Fruit fly (Drosophila melanogaster) whole organism, embryonic: ENCODE results near the gene CG5043.
A peak's percentile ranks its signal among the peaks of the same experiment; 100 is the strongest.

Experiments
- Asciz ChIP-seq: fragments of 200-800 bp; sonication (Bioruptor generic); optimal IDR thresholded peaks from 2 replicates; lab custom pipeline; 2017; ENCODE audit warnings: missing biosample characterization, mild to moderate bottlenecking, missing genetic modification characterization, missing genetic modification reagents
- B-H2 ChIP-seq: fragments of 200-800 bp; sonication (Bioruptor generic); optimal IDR thresholded peaks from 2 replicates; lab custom pipeline; 2018; ENCODE audit warnings: missing biosample characterization, mild to moderate bottlenecking, missing genetic modification characterization
- CG10462 ChIP-seq: fragments of 200-800 bp; sonication (Bioruptor generic); optimal IDR thresholded peaks from 2 replicates; lab custom pipeline; 2016; ENCODE audit warnings: missing biosample characterization, missing genetic modification characterization
- CG12104 ChIP-seq: fragments of 200-800 bp; sonication (Bioruptor generic); optimal IDR thresholded peaks from 3 replicates; lab custom pipeline; 2016; ENCODE audit warnings: missing biosample characterization, missing genetic modification characterization
- CG13123 ChIP-seq: fragments of 200-800 bp; sonication (Bioruptor generic); optimal IDR thresholded peaks from 2 replicates; lab custom pipeline; 2016; ENCODE audit warnings: missing biosample characterization, missing genetic modification characterization
- CG15514 ChIP-seq: fragments of 200-800 bp; sonication (Bioruptor generic); optimal IDR thresholded peaks from 3 replicates; lab custom pipeline; 2017; ENCODE audit warnings: missing biosample characterization, missing genetic modification characterization, mild to moderate bottlenecking, moderate library complexity, missing genetic modification reagents
- CG15601 ChIP-seq: fragments of 200-800 bp; sonication (Bioruptor generic); optimal IDR thresholded peaks from 3 replicates; lab custom pipeline; 2019; ENCODE audit warnings: missing biosample characterization, mild to moderate bottlenecking, missing genetic modification characterization, moderate library complexity
- CG16813 ChIP-seq: fragments of 200-800 bp; sonication (Bioruptor generic); IDR thresholded peaks from 3 replicates; pipeline ENCODE4 v1.3.6; 2022; ENCODE audit warnings: missing biosample characterization, missing genetic modification characterization; ENCODE audit not compliant: partially characterized antibody
- CG17361 ChIP-seq: fragments of 200-800 bp; sonication (Bioruptor generic); IDR thresholded peaks from 3 replicates; pipeline ENCODE4 v1.3.6; 2022; ENCODE audit warnings: missing biosample characterization, missing genetic modification characterization
- CG17612 ChIP-seq: fragments of 200-800 bp; sonication (Bioruptor generic); IDR thresholded peaks from 2 replicates; pipeline ENCODE4 v1.3.6; 2022; ENCODE audit warnings: missing biosample characterization, missing genetic modification characterization
- CG18011 ChIP-seq: fragments of 200-800 bp; sonication (Bioruptor generic); optimal IDR thresholded peaks from 2 replicates; lab custom pipeline; 2017; ENCODE audit warnings: missing biosample characterization, missing genetic modification characterization, mild to moderate bottlenecking, moderate library complexity, missing genotype
- CG31441 ChIP-seq: fragments of 200-800 bp; sonication (Bioruptor generic); IDR thresholded peaks from 2 replicates; pipeline ENCODE4 v1.3.6; 2022; ENCODE audit warnings: missing biosample characterization, missing genetic modification characterization
- CG33213 ChIP-seq: fragments of 200-800 bp; sonication (Bioruptor generic); optimal IDR thresholded peaks from 3 replicates; lab custom pipeline; 2016; ENCODE audit warnings: missing biosample characterization, missing genetic modification characterization
- CG33557 ChIP-seq: fragments of 200-800 bp; sonication (Bioruptor generic); optimal IDR thresholded peaks from 2 replicates; lab custom pipeline; 2019; ENCODE audit warnings: missing biosample characterization, mild to moderate bottlenecking, missing genetic modification characterization, moderate library complexity
- CG6254 ChIP-seq: fragments of 200-800 bp; sonication (Bioruptor generic); optimal IDR thresholded peaks from 3 replicates; lab custom pipeline; 2017; ENCODE audit warnings: mild to moderate bottlenecking, missing biosample characterization, missing genetic modification reagents, missing genetic modification characterization
- CG6683 ChIP-seq: fragments of 200-800 bp; sonication (Bioruptor generic); optimal IDR thresholded peaks from 2 replicates; lab custom pipeline; 2017; ENCODE audit warnings: missing biosample characterization, mild to moderate bottlenecking, missing genetic modification characterization, missing genetic modification reagents
- CG6765 ChIP-seq: fragments of 200-800 bp; sonication (Bioruptor generic); optimal IDR thresholded peaks from 3 replicates; lab custom pipeline; 2017; ENCODE audit warnings: missing biosample characterization, mild to moderate bottlenecking, missing genetic modification characterization
- CG7556 ChIP-seq: fragments of 200-800 bp; sonication (Bioruptor generic); optimal IDR thresholded peaks from 2 replicates; lab custom pipeline; 2017; ENCODE audit warnings: missing biosample characterization, mild to moderate bottlenecking, missing genetic modification characterization
- Dek ChIP-seq: fragments of 200-800 bp; sonication (Bioruptor generic); optimal IDR thresholded peaks from 3 replicates; lab custom pipeline; 2019; ENCODE audit warnings: missing biosample characterization, mild to moderate bottlenecking, missing genetic modification characterization, moderate library complexity
- Dip3 ChIP-seq: fragments of 200-800 bp; sonication (Bioruptor generic); optimal IDR thresholded peaks from 3 replicates; lab custom pipeline; 2016; ENCODE audit warnings: missing biosample characterization, missing genetic modification characterization
- Doc3 ChIP-seq: fragments of 200-800 bp; sonication (Bioruptor generic); IDR thresholded peaks from 3 replicates; pipeline ENCODE4 v1.3.6; 2022; ENCODE audit warnings: missing biosample characterization, missing genetic modification characterization; ENCODE audit not compliant: partially characterized antibody
- E2f2 ChIP-seq: fragments of 200-800 bp; sonication (Bioruptor generic); IDR thresholded peaks from 2 replicates; pipeline ENCODE4 v1.3.6; 2022; ENCODE audit warnings: missing biosample characterization, missing genetic modification characterization
- HLHmδ ChIP-seq: fragments of 200-800 bp; sonication (Bioruptor generic); optimal IDR thresholded peaks from 2 replicates; lab custom pipeline; 2018; ENCODE audit warnings: missing biosample characterization, mild to moderate bottlenecking, missing genetic modification characterization, moderate library complexity
- Hmx ChIP-seq: fragments of 200-800 bp; sonication (Bioruptor generic); optimal IDR thresholded peaks from 2 replicates; lab custom pipeline; 2016; ENCODE audit warnings: missing biosample characterization, missing genetic modification characterization
- Hsf ChIP-seq: fragments of 200-800 bp; sonication (Bioruptor generic); optimal IDR thresholded peaks from 3 replicates; lab custom pipeline; 2016; ENCODE audit warnings: missing biosample characterization, missing genetic modification characterization
- Mrtf ChIP-seq: fragments of 200-800 bp; sonication (Bioruptor generic); IDR thresholded peaks from 3 replicates; pipeline ENCODE4 v1.3.6; 2022; ENCODE audit warnings: missing biosample characterization, missing genetic modification characterization
- Myb ChIP-seq: fragments of 200-800 bp; sonication (Bioruptor generic); optimal IDR thresholded peaks from 2 replicates; lab custom pipeline; 2016; ENCODE audit warnings: missing biosample characterization, missing genetic modification characterization
- NFAT ChIP-seq: fragments of 200-800 bp; sonication (Bioruptor generic); IDR thresholded peaks from 2 replicates; pipeline ENCODE4 v1.3.6; 2022; ENCODE audit warnings: missing biosample characterization, missing genetic modification characterization
- Opbp ChIP-seq: fragments of 200-800 bp; sonication (Bioruptor generic); IDR thresholded peaks from 3 replicates; pipeline ENCODE4 v1.3.6; 2022; ENCODE audit warnings: missing biosample characterization, missing genetic modification characterization; ENCODE audit not compliant: partially characterized antibody
- Sry-δ ChIP-seq: fragments of 200-800 bp; sonication (Bioruptor generic); optimal IDR thresholded peaks from 2 replicates; lab custom pipeline; 2016; ENCODE audit warnings: missing biosample characterization, missing genetic modification characterization
- az2 ChIP-seq: fragments of 200-800 bp; sonication (Bioruptor generic); optimal IDR thresholded peaks from 3 replicates; lab custom pipeline; 2016; ENCODE audit warnings: missing biosample characterization, missing genetic modification characterization
- caup ChIP-seq: fragments of 200-800 bp; sonication (Bioruptor generic); optimal IDR thresholded peaks from 3 replicates; lab custom pipeline; 2017; ENCODE audit warnings: missing biosample characterization, mild to moderate bottlenecking, missing genetic modification characterization, moderate library complexity; ENCODE audit not compliant: severe bottlenecking
- crc ChIP-seq: fragments of 200-800 bp; sonication (Bioruptor generic); optimal IDR thresholded peaks from 2 replicates; lab custom pipeline; 2016; ENCODE audit warnings: missing biosample characterization, missing genetic modification characterization
- crp ChIP-seq, 2 experiments: fragments of 200-800 bp; sonication (Bioruptor generic); optimal IDR thresholded peaks; 2 replicates in 1 of 2; 3 replicates in 1 of 2; lab custom pipeline; 2017; ENCODE audit warnings: missing biosample characterization in 2 of 2, missing genetic modification characterization in 2 of 2, mild to moderate bottlenecking in 1 of 2, moderate library complexity in 1 of 2
- dysf ChIP-seq: fragments of 200-800 bp; sonication (Bioruptor generic); IDR thresholded peaks from 3 replicates; pipeline ENCODE4 v1.3.6; 2022; ENCODE audit warnings: missing biosample characterization, missing genetic modification characterization
- esg ChIP-seq: fragments of 200-800 bp; sonication (Bioruptor generic); conservative IDR thresholded peaks from 2 replicates; pipeline ENCODE4 v1.3.6; 2022; ENCODE audit warnings: missing biosample characterization, missing genetic modification characterization
- grau ChIP-seq: fragments of 200-800 bp; optimal IDR thresholded peaks from 3 replicates; lab custom pipeline; 2019; ENCODE audit warnings: missing biosample characterization, mild to moderate bottlenecking, missing genetic modification characterization, moderate library complexity
- hb ChIP-seq: fragments of 200-800 bp; sonication (Bioruptor generic); IDR thresholded peaks from 3 replicates; pipeline ENCODE4 v1.3.6; 2022; ENCODE audit warnings: missing biosample characterization, missing genetic modification characterization; ENCODE audit not compliant: partially characterized antibody
- ind ChIP-seq: fragments of 200-800 bp; sonication (Bioruptor generic); optimal IDR thresholded peaks from 3 replicates; lab custom pipeline; 2016; ENCODE audit warnings: missing biosample characterization, missing genetic modification characterization
- row ChIP-seq: fragments of 200-800 bp; sonication (Bioruptor generic); IDR thresholded peaks from 3 replicates; pipeline ENCODE4 v1.3.6; 2022; ENCODE audit warnings: missing biosample characterization, missing genetic modification characterization
- schlank ChIP-seq: fragments of 200-800 bp; sonication (Bioruptor generic); optimal IDR thresholded peaks from 2 replicates; lab custom pipeline; 2018; ENCODE audit warnings: missing biosample characterization, mild to moderate bottlenecking, missing genetic modification characterization
- seq ChIP-seq: fragments of 200-800 bp; sonication (Bioruptor generic); IDR thresholded peaks from 2 replicates; pipeline ENCODE4 v1.3.6; 2022; ENCODE audit warnings: missing biosample characterization, missing genetic modification characterization
- slbo ChIP-seq: fragments of 200-800 bp; sonication (Bioruptor generic); IDR thresholded peaks from 2 replicates; pipeline ENCODE4 v1.3.6; 2022; ENCODE audit warnings: missing biosample characterization, missing genetic modification characterization
- slou ChIP-seq: fragments of 200-800 bp; sonication (Bioruptor generic); optimal IDR thresholded peaks from 3 replicates; lab custom pipeline; 2016; ENCODE audit warnings: missing biosample characterization, missing genetic modification characterization
- tup ChIP-seq: fragments of 200-800 bp; sonication (Bioruptor generic); optimal IDR thresholded peaks from 2 replicates; lab custom pipeline; 2016; ENCODE audit warnings: missing biosample characterization, mild to moderate bottlenecking, missing genetic modification characterization, moderate library complexity
- z ChIP-seq: fragments of 200-800 bp; sonication (Bioruptor generic); IDR thresholded peaks from 3 replicates; pipeline ENCODE4 v1.3.6; 2022; ENCODE audit warnings: missing biosample characterization, missing genetic modification characterization
- zf30C ChIP-seq: fragments of 200-800 bp; sonication (Bioruptor generic); optimal IDR thresholded peaks from 3 replicates; lab custom pipeline; 2018; ENCODE audit warnings: missing biosample characterization, mild to moderate bottlenecking, missing genetic modification characterization

Gene CG5043

DNA sequence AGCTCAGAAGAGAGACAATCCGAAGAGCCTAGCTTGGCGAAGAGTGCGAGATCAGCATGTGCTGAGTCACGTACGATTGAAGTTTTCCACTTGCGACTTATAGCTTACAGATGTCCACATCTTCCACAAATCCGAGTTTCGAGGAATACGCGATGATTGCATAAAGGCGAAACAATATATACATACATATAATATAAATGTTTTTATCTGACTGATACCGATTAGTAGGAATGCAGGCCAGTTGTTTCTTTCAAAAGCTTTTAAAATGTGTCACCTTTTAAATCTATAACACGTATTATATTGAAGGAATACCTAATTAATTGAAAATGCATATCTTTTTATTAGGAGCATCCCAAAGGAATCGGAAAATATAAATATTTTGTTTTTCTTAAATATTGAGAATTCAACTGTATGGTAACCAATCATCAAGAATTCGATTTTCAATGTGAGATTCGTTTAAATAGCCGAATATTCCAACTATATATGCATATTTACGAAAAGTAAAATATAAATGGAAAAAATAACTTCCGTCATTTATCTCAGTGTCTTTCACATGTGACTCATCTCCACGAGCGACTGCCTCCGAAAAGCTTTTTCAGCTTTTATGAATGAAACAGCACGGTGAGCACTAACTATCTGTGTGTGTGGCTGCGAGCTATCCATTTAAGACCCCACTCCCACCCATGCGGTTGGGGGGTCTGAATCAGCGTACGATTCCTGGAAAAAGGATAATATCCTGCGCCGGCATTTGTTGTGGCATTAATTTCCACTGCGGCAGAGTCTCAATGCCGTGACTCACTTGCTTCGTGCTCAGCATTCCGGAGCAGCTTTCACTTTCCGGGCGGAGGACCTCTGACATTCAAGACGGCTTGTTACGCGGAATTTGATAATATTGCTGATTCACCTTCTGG lies 17.1 kb downstream of the CG5043 start (continued):
- TF ChIP-seq Asciz (GFP tag; lab: Kevin White, UChicago), result peak; percentile 60
- no peak; the same call in 1 of the 2 replicates for TF ChIP-seq NFAT
- TF ChIP-seq CG33557, result no peak
- peak; percentile 29 for TF ChIP-seq CG6765
- TF ChIP-seq z, result no peak
- TF ChIP-seq Mrtf (GFP tag; lab: Robert Waterston, UW), result no peak
- peak; percentile 63 for TF ChIP-seq slbo (GFP tag; lab: Robert Waterston, UW)
- TF ChIP-seq crp (GFP tag; optimal IDR thresholded peaks at IDR 0.05; lab: Kevin White, UChicago), result peak in 1 of 2 experiments; percentile 13
- 0 out of 2 replicates have a peak, but pooled peaks have one; percentile 5 for TF ChIP-seq esg (GFP tag; lab: Robert Waterston, UW)
- peak; percentile 37 for TF ChIP-seq Hsf (GFP tag; lab: Kevin White, UChicago)
- peak; percentile 43 for TF ChIP-seq ind
- TF ChIP-seq seq, result 0 out of 2 replicates have a peak, but pooled peaks have one; percentile 43
- TF ChIP-seq az2 (GFP tag; lab: Kevin White, UChicago), result peak; percentile 44
- no peak for TF ChIP-seq CG6254 (GFP tag; lab: Kevin White, UChicago)
- TF ChIP-seq B-H2 (GFP tag; lab: Kevin White, UChicago), result no peak
- peak; percentile 69; the same call in 2 of the 3 replicates for TF ChIP-seq dysf (GFP tag; lab: Robert Waterston, UW)
- peak; percentile 11 for TF ChIP-seq CG10462 (GFP tag; lab: Kevin White, UChicago)
- TF ChIP-seq CG7556 (GFP tag; lab: Kevin White, UChicago), result peak; percentile 77
- TF ChIP-seq CG33213, result no peak
- peak; percentile 46 for TF ChIP-seq CG15514 (GFP tag; lab: Kevin White, UChicago)
- no peak for TF ChIP-seq hb (GFP tag; lab: Robert Waterston, UW)
- peak; percentile 46 for TF ChIP-seq Dip3
- TF ChIP-seq crc (GFP tag; lab: Kevin White, UChicago), result no peak
- peak; percentile 73 for TF ChIP-seq caup (GFP tag; lab: Kevin White, UChicago)
- TF ChIP-seq Doc3, result no peak
- peak; percentile 10 for TF ChIP-seq CG13123
- peak; percentile 69 for TF ChIP-seq zf30C (GFP tag; lab: Kevin White, UChicago)
- TF ChIP-seq Opbp, result no peak
- TF ChIP-seq CG6683 (GFP tag; lab: Kevin White, UChicago), result peak; percentile 24
- no peak for TF ChIP-seq CG16813
- TF ChIP-seq CG31441 (GFP tag; lab: Robert Waterston, UW), result peak; percentile 73
- TF ChIP-seq CG17361 (GFP tag; lab: Robert Waterston, UW), result peak; percentile 65; the same call in 2 of the 3 replicates
- peak; percentile 6 for TF ChIP-seq slou
- peak; percentile 66 for TF ChIP-seq grau (tag; lab: Kevin White, UChicago)
- peak; percentile 41; the same call in 1 of the 2 replicates for TF ChIP-seq E2f2
- peak; percentile 20 for TF ChIP-seq CG15601
- no peak for TF ChIP-seq CG17612
- TF ChIP-seq row (GFP tag; lab: Robert Waterston, UW), result no peak; the same call in 2 of the 3 replicates
- no peak for TF ChIP-seq HLHmδ
- TF ChIP-seq CG12104 (GFP tag; lab: Kevin White, UChicago), result peak; percentile 40
- no peak for TF ChIP-seq tup (GFP tag; lab: Kevin White, UChicago)
- TF ChIP-seq Hmx (GFP tag; lab: Kevin White, UChicago), result peak; percentile 50
- TF ChIP-seq Myb, result peak; percentile 26
- peak; percentile 21 for TF ChIP-seq schlank (tag; lab: Kevin White, UChicago)
- TF ChIP-seq CG18011, result peak; percentile 51
- peak; percentile 69 for TF ChIP-seq Dek (tag; lab: Kevin White, UChicago)
- peak; percentile 2 for TF ChIP-seq Sry-δ
